Fruit fly (Drosophila melanogaster) whole organism, embryonic: Measurements from ENCODE around the gene Cisd2.

Experiments
- Bdp1 ChIP-seq: fragments of 200-800 bp; sonication (Bioruptor generic); optimal IDR thresholded peaks from 3 replicates; lab custom pipeline; 2016; ENCODE audit warnings: missing biosample characterization, missing genetic modification characterization
- CG10147 ChIP-seq: fragments of 200-800 bp; sonication (Bioruptor generic); optimal IDR thresholded peaks from 2 replicates; lab custom pipeline; 2019; ENCODE audit warnings: missing biosample characterization, mild to moderate bottlenecking, missing genetic modification characterization, moderate library complexity
- CG10979 ChIP-seq: fragments of 200-800 bp; sonication (Bioruptor generic); optimal IDR thresholded peaks from 2 replicates; lab custom pipeline; 2018; ENCODE audit warnings: missing biosample characterization, mild to moderate bottlenecking, missing genetic modification characterization, moderate library complexity
- CG11504 ChIP-seq: fragments of 200-800 bp; sonication (Bioruptor generic); optimal IDR thresholded peaks from 3 replicates; lab custom pipeline; 2019; ENCODE audit warnings: missing biosample characterization, mild to moderate bottlenecking, missing genetic modification characterization, moderate library complexity
- CG11560 ChIP-seq: fragments of 200-800 bp; sonication (Bioruptor generic); IDR thresholded peaks from 3 replicates; pipeline ENCODE4 v1.3.6; 2022; ENCODE audit warnings: missing biosample characterization, missing genetic modification characterization
- CG11723 ChIP-seq: fragments of 200-800 bp; sonication (Bioruptor generic); optimal IDR thresholded peaks from 2 replicates; lab custom pipeline; 2017; ENCODE audit warnings: missing biosample characterization, mild to moderate bottlenecking, missing genetic modification characterization
- CG13424 ChIP-seq: fragments of 200-800 bp; sonication (Bioruptor generic); optimal IDR thresholded peaks from 2 replicates; lab custom pipeline; 2019; ENCODE audit warnings: missing biosample characterization, mild to moderate bottlenecking, missing genetic modification characterization, moderate library complexity
- CG13624 ChIP-seq: fragments of 200-800 bp; sonication (Bioruptor generic); optimal IDR thresholded peaks from 2 replicates; lab custom pipeline; 2016; ENCODE audit warnings: missing biosample characterization, missing genetic modification characterization
- CG15073 ChIP-seq: fragments of 200-800 bp; sonication (Bioruptor generic); optimal IDR thresholded peaks from 2 replicates; lab custom pipeline; 2016; ENCODE audit warnings: missing biosample characterization, missing genetic modification characterization
- CG15269 ChIP-seq: fragments of 200-800 bp; sonication (Bioruptor generic); optimal IDR thresholded peaks from 2 replicates; lab custom pipeline; 2018; ENCODE audit warnings: missing biosample characterization, mild to moderate bottlenecking, missing genetic modification characterization, moderate library complexity
- CG17328 ChIP-seq: fragments of 200-800 bp; sonication (Bioruptor generic); IDR thresholded peaks from 2 replicates; pipeline ENCODE4 v1.3.6; 2022; ENCODE audit warnings: missing biosample characterization, missing genetic modification characterization
- CG17361 ChIP-seq: fragments of 200-800 bp; sonication (Bioruptor generic); IDR thresholded peaks from 3 replicates; pipeline ENCODE4 v1.3.6; 2022; ENCODE audit warnings: missing biosample characterization, missing genetic modification characterization
- CG17385 ChIP-seq: fragments of 200-800 bp; sonication (Bioruptor generic); optimal IDR thresholded peaks from 3 replicates; lab custom pipeline; 2018; ENCODE audit warnings: missing biosample characterization, mild to moderate bottlenecking, missing genetic modification characterization
- CG17829 ChIP-seq: fragments of 200-800 bp; optimal IDR thresholded peaks from 2 replicates; lab custom pipeline; 2019; ENCODE audit warnings: missing biosample characterization, mild to moderate bottlenecking, missing genetic modification characterization, moderate library complexity
- CG1792 ChIP-seq: fragments of 200-800 bp; sonication (Bioruptor generic); optimal IDR thresholded peaks from 2 replicates; lab custom pipeline; 2016; ENCODE audit warnings: missing biosample characterization, missing genetic modification characterization
- CG18011 ChIP-seq: fragments of 200-800 bp; sonication (Bioruptor generic); optimal IDR thresholded peaks from 2 replicates; lab custom pipeline; 2017; ENCODE audit warnings: missing biosample characterization, missing genetic modification characterization, mild to moderate bottlenecking, moderate library complexity, missing genotype
- CG18262 ChIP-seq: fragments of 200-800 bp; optimal IDR thresholded peaks from 3 replicates; lab custom pipeline; 2019; ENCODE audit warnings: missing biosample characterization, mild to moderate bottlenecking, missing genetic modification characterization, moderate library complexity
- CG2712 ChIP-seq: fragments of 200-800 bp; optimal IDR thresholded peaks from 3 replicates; lab custom pipeline; 2019; ENCODE audit warnings: missing biosample characterization, mild to moderate bottlenecking, missing genetic modification characterization, moderate library complexity
- CG31441 ChIP-seq: fragments of 200-800 bp; sonication (Bioruptor generic); IDR thresholded peaks from 2 replicates; pipeline ENCODE4 v1.3.6; 2022; ENCODE audit warnings: missing biosample characterization, missing genetic modification characterization
- CG33557 ChIP-seq: fragments of 200-800 bp; sonication (Bioruptor generic); optimal IDR thresholded peaks from 2 replicates; lab custom pipeline; 2019; ENCODE audit warnings: missing biosample characterization, mild to moderate bottlenecking, missing genetic modification characterization, moderate library complexity
- CG34376 ChIP-seq: fragments of 200-800 bp; sonication (Bioruptor generic); optimal IDR thresholded peaks from 2 replicates; lab custom pipeline; 2018; ENCODE audit warnings: missing biosample characterization, mild to moderate bottlenecking, missing genetic modification characterization
- CG3838 ChIP-seq: fragments of 200-800 bp; sonication (Bioruptor generic); optimal IDR thresholded peaks from 3 replicates; lab custom pipeline; 2016; ENCODE audit warnings: missing biosample characterization, missing genetic modification characterization
- CG3847 ChIP-seq: fragments of 200-800 bp; sonication (Bioruptor generic); IDR thresholded peaks from 2 replicates; pipeline ENCODE4 v1.3.6; 2022; ENCODE audit warnings: missing biosample characterization, missing genetic modification characterization
- CG4424 ChIP-seq: fragments of 200-800 bp; sonication (Bioruptor generic); optimal IDR thresholded peaks from 3 replicates; lab custom pipeline; 2016; ENCODE audit warnings: missing biosample characterization, missing genetic modification characterization
- CG7839 ChIP-seq: fragments of 200-800 bp; sonication (Bioruptor generic); optimal IDR thresholded peaks from 3 replicates; lab custom pipeline; 2018; ENCODE audit warnings: missing biosample characterization, mild to moderate bottlenecking, missing genetic modification characterization, moderate library complexity
- CG8290 ChIP-seq, 3 experiments: fragments of 200-800 bp; sonication (Bioruptor generic); optimal IDR thresholded peaks; 2 replicates each; lab custom pipeline; 2016 to 2019; ENCODE audit warnings: missing biosample characterization in 3 of 3, missing genetic modification characterization in 3 of 3, mild to moderate bottlenecking in 2 of 3, moderate library complexity in 1 of 3
- Chrac-16 ChIP-seq: fragments of 200-800 bp; sonication (Bioruptor generic); optimal IDR thresholded peaks from 3 replicates; lab custom pipeline; 2016; ENCODE audit warnings: missing biosample characterization, missing genetic modification characterization
- D19A ChIP-seq: fragments of 200-800 bp; optimal IDR thresholded peaks from 3 replicates; lab custom pipeline; 2019; ENCODE audit warnings: missing biosample characterization, mild to moderate bottlenecking, missing genetic modification characterization, moderate library complexity
- D19B ChIP-seq: fragments of 200-800 bp; sonication (Bioruptor generic); optimal IDR thresholded peaks from 2 replicates; lab custom pipeline; 2017; ENCODE audit warnings: missing biosample characterization, mild to moderate bottlenecking, missing genetic modification characterization
- Ets65A ChIP-seq: fragments of 200-800 bp; sonication (Bioruptor generic); peaks from one replicate; lab custom pipeline; 2016; ENCODE audit warnings: missing biosample characterization, missing genetic modification characterization
- Hr39 ChIP-seq: fragments of >200 bp; optimal IDR thresholded peaks from 2 replicates; lab custom pipeline; 2017
- Kr ChIP-seq: fragments of 200-800 bp; sonication (Bioruptor generic); optimal IDR thresholded peaks from 2 replicates; lab custom pipeline; 2017; ENCODE audit warnings: missing biosample characterization, mild to moderate bottlenecking, missing genetic modification characterization
- Six4 ChIP-seq: fragments of 200-800 bp; sonication (Bioruptor generic); optimal IDR thresholded peaks from 2 replicates; lab custom pipeline; 2016; ENCODE audit warnings: missing biosample characterization, missing genetic modification characterization
- Ssrp ChIP-seq: fragments of 200-800 bp; sonication (Bioruptor generic); optimal IDR thresholded peaks from 2 replicates; lab custom pipeline; 2018; ENCODE audit warnings: missing biosample characterization, mild to moderate bottlenecking, missing genetic modification characterization, moderate library complexity
- Xrp1 ChIP-seq: fragments of 200-800 bp; sonication (Bioruptor generic); IDR thresholded peaks from 2 replicates; pipeline ENCODE4 v1.3.6; 2022; ENCODE audit warnings: missing biosample characterization, missing genetic modification characterization
- ara ChIP-seq: fragments of 200-800 bp; sonication (Bioruptor generic); IDR thresholded peaks from 2 replicates; pipeline ENCODE4 v1.3.6; 2022; ENCODE audit warnings: missing biosample characterization, missing genetic modification characterization
- bsh ChIP-seq, 2 experiments: fragments of 200-800 bp; sonication (Bioruptor generic); optimal IDR thresholded peaks; 2 replicates each; lab custom pipeline; 2017 to 2018; ENCODE audit warnings: mild to moderate bottlenecking in 2 of 2, missing biosample characterization in 2 of 2, missing genetic modification characterization in 2 of 2, moderate library complexity in 1 of 2
- btn ChIP-seq: fragments of 200-800 bp; sonication (Bioruptor generic); optimal IDR thresholded peaks from 2 replicates; lab custom pipeline; 2016; ENCODE audit warnings: missing biosample characterization, missing genetic modification characterization
- dmrt11E ChIP-seq: fragments of 200-800 bp; sonication (Bioruptor generic); optimal IDR thresholded peaks from 3 replicates; lab custom pipeline; 2018; ENCODE audit warnings: missing biosample characterization, mild to moderate bottlenecking, missing genetic modification characterization, moderate library complexity
- ems ChIP-seq: fragments of 200-800 bp; sonication (Bioruptor generic); optimal IDR thresholded peaks from 3 replicates; lab custom pipeline; 2016; ENCODE audit warnings: missing biosample characterization, missing genetic modification characterization
- gem ChIP-seq: fragments of 200-800 bp; sonication (Bioruptor generic); optimal IDR thresholded peaks from 2 replicates; lab custom pipeline; 2019; ENCODE audit warnings: missing biosample characterization, mild to moderate bottlenecking, missing genetic modification characterization, moderate library complexity
- lola ChIP-seq, 3 experiments: fragments of >200 bp in 2 of 3; fragments of 200-800 bp in 1 of 3; sonication (Bioruptor generic) in 1 of 3; optimal IDR thresholded peaks; 2 replicates each; lab custom pipeline; 2017 to 2019; ENCODE audit warnings: missing biosample characterization in 3 of 3, missing genetic modification characterization in 3 of 3, mild to moderate bottlenecking in 1 of 3, moderate library complexity in 1 of 3
- phol ChIP-seq: fragments of 200-800 bp; sonication (Bioruptor generic); optimal IDR thresholded peaks from 3 replicates; lab custom pipeline; 2018; ENCODE audit warnings: missing biosample characterization, mild to moderate bottlenecking, missing genetic modification characterization, moderate library complexity
- ranshi ChIP-seq: fragments of 200-800 bp; sonication (Bioruptor generic); IDR thresholded peaks from 2 replicates; pipeline ENCODE4 v1.3.6; 2022; ENCODE audit warnings: missing biosample characterization, missing genetic modification characterization
- row ChIP-seq: fragments of 200-800 bp; sonication (Bioruptor generic); IDR thresholded peaks from 3 replicates; pipeline ENCODE4 v1.3.6; 2022; ENCODE audit warnings: missing biosample characterization, missing genetic modification characterization
- sens ChIP-seq: fragments of 200-800 bp; sonication (Bioruptor generic); peaks from one replicate; lab custom pipeline; 2016; ENCODE audit warnings: missing biosample characterization, missing genetic modification characterization
- sens-2 ChIP-seq: fragments of 200-800 bp; sonication (Bioruptor generic); IDR thresholded peaks from 2 replicates; pipeline ENCODE4 v1.3.6; 2022; ENCODE audit warnings: missing biosample characterization, missing genetic modification characterization
- so ChIP-seq: fragments of 200-800 bp; sonication (Bioruptor generic); IDR thresholded peaks from 3 replicates; pipeline ENCODE4 v1.3.6; 2022; ENCODE audit warnings: missing biosample characterization, missing genetic modification characterization
- trem ChIP-seq: fragments of 200-800 bp; optimal IDR thresholded peaks from 3 replicates; lab custom pipeline; 2019; ENCODE audit warnings: missing biosample characterization, mild to moderate bottlenecking, missing genetic modification characterization, moderate library complexity

The Cisd2 gene

dm6 chr3R:29273029-29273428 lies 49.8 kb upstream of the Cisd2 start:
- TF ChIP-seq Ssrp (tag; lab: Kevin White, UChicago) = no peak
- 0 out of 2 replicates have a peak, but pooled peaks have one; percentile 22 for TF ChIP-seq sens-2 (GFP tag; lab: Robert Waterston, UW)
- 0 out of 2 replicates have a peak, but pooled peaks have one; percentile 21 for TF ChIP-seq Xrp1
- TF ChIP-seq row (GFP tag; lab: Robert Waterston, UW) = peak; percentile 50; the same call in 2 of the 3 replicates
- peak; percentile 17 for TF ChIP-seq CG18262 (tag; lab: Kevin White, UChicago)
- no peak for TF ChIP-seq CG15073
- peak; percentile 9 for TF ChIP-seq CG10979 (tag; lab: Kevin White, UChicago)
- TF ChIP-seq gem (tag; lab: Kevin White, UChicago) = peak; percentile 23
- peak; percentile 30 for TF ChIP-seq CG2712 (tag; lab: Kevin White, UChicago)
- no peak for TF ChIP-seq CG4424 (GFP tag; lab: Kevin White, UChicago)
- no peak for TF ChIP-seq CG3838 (GFP tag; lab: Kevin White, UChicago)
- TF ChIP-seq CG10147 (GFP tag; lab: Kevin White, UChicago) = no peak
- no peak for TF ChIP-seq D19B (GFP tag; lab: Kevin White, UChicago)
- no peak for TF ChIP-seq ranshi (GFP tag; lab: Robert Waterston, UW)
- TF ChIP-seq dmrt11E = peak; percentile 57
- peak; percentile 97 for TF ChIP-seq D19A (tag; lab: Kevin White, UChicago)
- peak in 1 of 3 experiments; percentile 10 for TF ChIP-seq lola (GFP tag; optimal IDR thresholded peaks at IDR 0.05; lab: Kevin White, UChicago)
- TF ChIP-seq CG34376 (GFP tag; lab: Kevin White, UChicago) = no peak
- no peak for TF ChIP-seq so (GFP tag; lab: Robert Waterston, UW)
- TF ChIP-seq sens (GFP tag; lab: Kevin White, UChicago) = peak; percentile 79
- no peak for TF ChIP-seq Chrac-16
- no peak for TF ChIP-seq Kr
- peak; percentile 14; the same call in 1 of the 2 replicates for TF ChIP-seq ara
- TF ChIP-seq, all 482 proteins: peak for 12

dm6 chr3R:29269204-29269603 lies 46.0 kb upstream of the Cisd2 start:
- TF ChIP-seq trem (tag; lab: Kevin White, UChicago) = peak; percentile 10
- peak; percentile 18 for TF ChIP-seq CG11504
- TF ChIP-seq Ets65A (GFP tag; lab: Kevin White, UChicago) = peak; percentile 16
- no peak for TF ChIP-seq Bdp1 (GFP tag; lab: Kevin White, UChicago)
- peak; percentile 2 for TF ChIP-seq CG17829 (tag; lab: Kevin White, UChicago)
- TF ChIP-seq CG17328 (GFP tag; lab: Robert Waterston, UW) = no peak
- TF ChIP-seq CG17361 = 0 out of 3 replicates have a peak, but pooled peaks have one; percentile 12
- TF ChIP-seq CG8290 (GFP tag; optimal IDR thresholded peaks at IDR 0.05; lab: Kevin White, UChicago) = no peak
- TF ChIP-seq CG8290 (tag; optimal IDR thresholded peaks at IDR 0.05; lab: Kevin White, UChicago) = no peak
- no peak for TF ChIP-seq CG13624
- no peak for TF ChIP-seq CG17385 (GFP tag; lab: Kevin White, UChicago)
- peak; percentile 6 for TF ChIP-seq CG33557 (GFP tag; lab: Kevin White, UChicago)
- no peak for TF ChIP-seq CG18011 (GFP tag; lab: Kevin White, UChicago)
- TF ChIP-seq btn (GFP tag; lab: Kevin White, UChicago) = no peak
- peak; percentile 50 for TF ChIP-seq CG10979 (tag; lab: Kevin White, UChicago)
- TF ChIP-seq ems (GFP tag; lab: Kevin White, UChicago) = no peak
- TF ChIP-seq CG31441 (GFP tag; lab: Robert Waterston, UW) = 0 out of 2 replicates have a peak, but pooled peaks have one; percentile 15
- TF ChIP-seq Chrac-16 = no peak
- TF ChIP-seq dmrt11E = peak; percentile 54
- TF ChIP-seq CG18262 (tag; lab: Kevin White, UChicago) = peak; percentile 42
- TF ChIP-seq CG11560 (tag; lab: Robert Waterston, UW) = no peak
- peak in 1 of 2 experiments; percentile 11 for TF ChIP-seq bsh (GFP tag; optimal IDR thresholded peaks at IDR 0.05; lab: Kevin White, UChicago)
- no peak for TF ChIP-seq CG13424 (tag; lab: Kevin White, UChicago)
- peak; percentile 75 for TF ChIP-seq sens (GFP tag; lab: Kevin White, UChicago)
- peak; percentile 39 for TF ChIP-seq CG2712 (tag; lab: Kevin White, UChicago)
- TF ChIP-seq CG15269 (tag; lab: Kevin White, UChicago) = no peak
- TF ChIP-seq CG11723 (GFP tag; lab: Kevin White, UChicago) = no peak
- no peak for TF ChIP-seq Six4 (GFP tag; lab: Kevin White, UChicago)
- peak; percentile 28 for TF ChIP-seq gem (tag; lab: Kevin White, UChicago)
- peak; percentile 12 for TF ChIP-seq CG7839 (tag; lab: Kevin White, UChicago)
- peak; percentile 17 for TF ChIP-seq phol (tag; lab: Kevin White, UChicago)
- TF ChIP-seq CG3847 (GFP tag; lab: Robert Waterston, UW) = no peak
- no peak for TF ChIP-seq Hr39 (lab: Kevin White, UChicago)
- no peak for TF ChIP-seq CG1792
